Worm (Caenorhabditis elegans) whole organism, L4 larva: ENCODE measurements around the gene gap-1.

Source experiments
- ZK337.2 ChIP-seq: fragments of 200-800 bp; sonication (Bioruptor generic); IDR thresholded peaks from 2 replicates; pipeline ENCODE4 v1.3.6; 2022; ENCODE audit warnings: missing genetic modification reagents, missing genetic modification characterization, missing compliant biosample characterization
- duxl-1 ChIP-seq: sonication (generic microtip); optimal IDR thresholded peaks from 2 replicates; lab custom pipeline; 2016; ENCODE audit warnings: mild to moderate bottlenecking, missing genetic modification characterization, moderate library complexity, missing compliant biosample characterization; ENCODE audit not compliant: poor library complexity
- nhr-11 ChIP-seq: fragments of 150-350 bp; optimal IDR thresholded peaks from 2 replicates; lab custom pipeline; 2014; ENCODE audit warnings: missing biosample characterization, missing genetic modification characterization
- nhr-6 ChIP-seq: fragments of 150-350 bp; optimal IDR thresholded peaks from 2 replicates; lab custom pipeline; 2014; ENCODE audit warnings: missing biosample characterization, missing genetic modification characterization
- zag-1 ChIP-seq: fragments of 150-350 bp; optimal IDR thresholded peaks from 2 replicates; lab custom pipeline; 2014; ENCODE audit warnings: missing biosample characterization, missing genetic modification characterization

DNA sequence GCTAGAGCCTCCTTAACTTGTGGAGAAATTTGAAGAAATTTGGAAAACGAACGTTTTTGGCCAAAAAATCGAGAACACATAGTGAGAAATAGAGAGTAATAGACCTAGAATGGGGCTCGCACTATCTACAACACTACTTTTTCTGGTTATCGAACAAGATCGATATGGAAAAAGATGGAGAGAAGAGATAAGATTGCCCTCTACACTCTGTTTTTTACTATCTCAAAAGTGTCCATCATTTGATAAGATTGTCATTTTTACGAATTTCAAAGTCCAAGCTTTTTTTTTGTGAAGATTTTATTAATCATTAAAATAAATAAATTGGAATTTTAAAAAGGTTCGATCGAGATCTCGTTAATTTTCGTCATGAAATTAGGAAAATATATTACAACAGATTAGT lies 11.5 kb downstream of the gap-1 start, which contains the start of gene T24C12.3:
- TF ChIP-seq duxl-1 (tag; lab: Kevin White, UChicago): no peak
- TF ChIP-seq ZK337.2 (GFP tag; lab: Robert Waterston, UW): no peak
- TF ChIP-seq zag-1 (tag; lab: Kevin White, UChicago): no peak
- no peak for TF ChIP-seq nhr-11 (tag; lab: Kevin White, UChicago)
- TF ChIP-seq nhr-6 (tag; lab: Kevin White, UChicago): no peak
